Fruit fly (Drosophila melanogaster): ENCODE data around the gene RasGAP1.
"Not testable (repeated sequence)": the region's sequence is repeated elsewhere in the genome, so short reads cannot be mapped to it uniquely, and the experiment has no call there.

The RasGAP1 gene

DNA sequence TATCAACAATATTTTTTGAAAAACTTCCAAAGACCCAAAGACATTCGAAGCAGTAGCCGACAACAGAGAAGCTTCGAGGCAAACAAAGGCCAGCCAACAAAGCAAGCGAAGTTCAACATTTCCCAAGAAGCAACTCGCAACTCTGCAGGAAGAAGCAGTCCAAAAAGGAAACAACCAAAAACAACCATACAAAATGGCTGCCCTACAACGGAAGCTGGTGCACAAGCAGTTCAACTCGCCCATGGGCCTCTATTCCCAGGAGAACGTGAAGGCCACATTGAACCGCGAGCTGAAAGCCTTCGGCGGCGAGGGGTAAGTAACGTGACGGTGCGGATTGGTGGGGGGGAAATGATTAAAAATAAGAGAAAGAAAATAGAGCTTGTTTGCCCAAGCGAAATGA is 34.8 kb downstream of the RasGAP1 start:
- no peak for TF ChIP-seq h (optimal IDR thresholded peaks at IDR 0.05)
- no peak for TF ChIP-seq ttk (optimal IDR thresholded peaks at IDR 0.05)
- TF ChIP-seq Myc (optimal IDR thresholded peaks at IDR 0.05), result no peak
- no peak for TF ChIP-seq Sin3A (optimal IDR thresholded peaks at IDR 0.05)
- no peak for TF ChIP-seq psq (optimal IDR thresholded peaks at IDR 0.05)
- no peak for TF ChIP-seq insv (optimal IDR thresholded peaks at IDR 0.05)

DNA sequence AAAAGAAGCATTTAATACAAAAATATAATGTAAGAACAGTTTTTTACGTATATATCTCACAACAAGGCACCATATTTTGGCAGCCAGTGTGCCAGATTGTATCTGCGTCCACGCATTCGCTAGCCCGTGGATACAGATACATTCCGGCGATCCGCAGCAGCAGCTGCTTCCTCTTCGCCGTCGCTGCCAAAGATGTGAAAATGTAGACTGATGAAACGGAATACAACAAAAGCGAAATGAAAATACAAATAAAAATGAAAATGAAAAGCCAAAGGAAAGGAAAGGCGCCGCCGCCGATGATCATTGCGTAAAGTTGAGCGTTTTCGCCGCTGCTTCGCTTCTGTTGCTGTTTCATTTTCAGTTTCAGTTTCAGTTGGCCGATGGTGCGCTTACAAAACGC is 39.4 kb downstream of the RasGAP1 start:
- TF ChIP-seq h (optimal IDR thresholded peaks at IDR 0.05) (no peak), insv (optimal IDR thresholded peaks at IDR 0.05) (no peak), Sin3A (optimal IDR thresholded peaks at IDR 0.05) (no peak), Myc (optimal IDR thresholded peaks at IDR 0.05) (no peak), psq (optimal IDR thresholded peaks at IDR 0.05) (no peak), ttk (optimal IDR thresholded peaks at IDR 0.05) (no peak)

DNA sequence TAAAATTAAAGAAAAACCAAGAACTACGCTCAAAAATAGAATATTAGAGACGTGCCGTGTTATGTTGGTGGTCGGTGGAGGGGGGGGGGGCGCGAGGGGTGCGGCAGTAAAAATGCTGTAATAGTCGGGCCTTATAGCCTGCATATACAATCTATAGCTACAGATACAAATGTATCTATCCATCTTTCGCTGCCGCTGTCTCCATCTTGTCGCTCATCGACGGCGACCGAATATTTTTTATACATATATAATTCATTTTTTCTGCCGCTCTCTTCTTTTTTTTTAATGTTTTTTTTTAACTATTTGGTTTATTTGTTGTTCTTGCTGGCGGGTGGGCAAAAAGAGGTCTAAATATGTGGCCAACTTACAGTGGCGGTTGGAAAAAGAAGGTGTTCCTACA is 40.5 kb downstream of the RasGAP1 start:
- TF ChIP-seq psq (optimal IDR thresholded peaks at IDR 0.05), result no peak
- no peak for TF ChIP-seq ttk (optimal IDR thresholded peaks at IDR 0.05)
- TF ChIP-seq Sin3A (optimal IDR thresholded peaks at IDR 0.05), result no peak
- TF ChIP-seq insv (optimal IDR thresholded peaks at IDR 0.05), result no peak
- no peak for TF ChIP-seq h (optimal IDR thresholded peaks at IDR 0.05)
- no peak for TF ChIP-seq Myc (optimal IDR thresholded peaks at IDR 0.05)

DNA sequence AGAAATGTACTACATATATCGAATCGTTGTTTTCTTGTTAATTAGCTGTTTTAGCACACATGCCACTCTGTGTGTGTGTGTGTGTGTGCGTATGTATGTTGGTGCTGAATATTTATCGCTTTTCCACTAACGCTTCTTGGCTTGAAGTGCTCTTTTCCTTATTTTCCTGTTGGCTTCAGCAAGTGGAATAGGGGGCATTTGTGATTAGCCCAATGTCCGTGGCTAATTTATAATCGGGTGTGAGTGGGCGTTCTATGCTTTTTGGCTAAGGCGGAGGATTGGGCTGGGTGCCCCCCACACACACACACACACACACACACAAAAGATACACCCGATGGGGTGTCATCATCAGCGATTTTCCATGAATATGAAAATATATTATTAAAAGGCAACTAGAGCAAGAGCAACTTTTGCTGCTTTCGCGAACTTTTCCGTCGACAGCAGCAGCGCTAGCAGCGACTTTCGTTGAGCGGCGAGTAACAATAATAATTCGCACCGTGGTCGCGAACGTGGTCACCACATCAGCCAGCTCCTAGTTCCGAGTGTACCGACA is 41.7 kb downstream of the RasGAP1 start, which contains the start of gene CG43897:
TSS of gene CG43897 (plus strand) at position 503 of the 553 bp plus-strand sequence.
- TF ChIP-seq Myc (optimal IDR thresholded peaks at IDR 0.05) (no peak), h (optimal IDR thresholded peaks at IDR 0.05) (no peak), ttk (optimal IDR thresholded peaks at IDR 0.05) (no peak), psq (optimal IDR thresholded peaks at IDR 0.05) (no peak), Sin3A (optimal IDR thresholded peaks at IDR 0.05) (no peak), insv (optimal IDR thresholded peaks at IDR 0.05) (no peak)

DNA sequence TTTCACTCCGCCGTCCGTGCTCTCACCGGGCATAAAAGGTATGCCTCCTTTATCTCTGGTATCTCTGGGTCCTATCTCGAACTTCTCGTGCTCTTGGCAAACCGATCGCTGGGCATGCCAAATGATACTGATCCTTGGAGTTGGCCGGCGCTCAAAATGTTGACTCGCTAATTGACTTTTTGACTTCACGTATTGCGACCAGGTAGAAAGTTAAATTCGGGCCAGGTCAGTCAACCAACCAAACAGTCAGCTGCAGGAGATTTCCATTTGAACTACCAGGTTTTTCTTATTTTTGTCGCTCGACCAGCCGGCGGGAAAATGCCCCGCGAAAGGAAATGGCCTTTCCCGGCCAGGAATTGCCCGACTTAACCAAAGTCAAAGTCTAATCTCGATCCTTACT is 51.0 kb downstream of the RasGAP1 start, which contains the start of gene Ilp4:
TSS of gene Ilp4 (minus strand) at position 139 of the 400 bp plus-strand sequence.
- TF ChIP-seq insv (optimal IDR thresholded peaks at IDR 0.05) (no peak), Myc (optimal IDR thresholded peaks at IDR 0.05) (no peak), psq (optimal IDR thresholded peaks at IDR 0.05) (no peak), ttk (optimal IDR thresholded peaks at IDR 0.05) (no peak)

DNA sequence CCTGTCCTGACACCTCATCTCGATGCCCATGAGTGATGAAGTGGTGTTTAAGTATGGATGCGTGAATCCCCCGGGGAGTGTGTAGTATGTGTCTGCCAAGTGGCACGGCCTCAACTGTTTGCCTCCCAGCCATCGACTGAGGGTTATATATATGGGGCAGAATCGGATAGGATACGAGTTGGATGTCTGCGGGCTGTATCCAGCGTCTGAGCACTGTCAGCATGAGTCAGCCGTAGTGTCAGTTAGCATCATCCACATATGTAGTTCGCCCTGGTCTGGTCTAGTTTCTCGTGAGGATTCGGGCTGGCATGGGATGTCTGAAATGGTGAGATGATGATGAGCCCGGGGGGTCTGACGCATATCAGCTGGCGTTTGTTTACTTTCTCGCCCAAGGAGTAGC is 53.1 kb downstream of the RasGAP1 start, which contains the start of gene Ilp3:
TSS of gene Ilp3 (minus strand) at position 101 of the 400 bp plus-strand sequence.
- TF ChIP-seq Myc (optimal IDR thresholded peaks at IDR 0.05) (no peak), h (optimal IDR thresholded peaks at IDR 0.05) (no peak), Sin3A (optimal IDR thresholded peaks at IDR 0.05) (no peak), ttk (optimal IDR thresholded peaks at IDR 0.05) (no peak), psq (optimal IDR thresholded peaks at IDR 0.05) (no peak)

DNA sequence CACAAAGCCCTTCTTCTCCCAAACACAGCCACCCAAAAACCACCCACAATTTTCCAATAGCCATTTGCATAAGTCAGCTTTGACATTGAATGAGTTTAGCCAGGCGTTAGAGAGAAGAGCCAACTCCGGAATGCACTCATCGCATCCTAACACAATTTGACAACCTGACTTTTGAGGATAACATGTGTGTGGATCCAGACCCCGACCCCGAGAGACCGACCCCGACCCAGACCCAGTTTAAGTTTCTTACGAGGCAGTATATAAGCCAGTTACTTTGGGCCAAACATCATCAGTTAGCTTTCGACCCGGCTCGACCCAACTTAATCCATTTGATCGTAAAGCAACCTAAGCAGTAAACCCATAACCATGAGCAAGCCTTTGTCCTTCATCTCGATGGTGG is 55.7 kb downstream of the RasGAP1 start, which contains the start of gene Ilp2:
TSS of gene Ilp2 (plus strand) at position 301 of the 400 bp plus-strand sequence.
- no peak for TF ChIP-seq Myc (optimal IDR thresholded peaks at IDR 0.05)
- no peak for TF ChIP-seq psq (optimal IDR thresholded peaks at IDR 0.05)
- TF ChIP-seq h (optimal IDR thresholded peaks at IDR 0.05), result no peak
- TF ChIP-seq insv (optimal IDR thresholded peaks at IDR 0.05), result no peak
- no peak for TF ChIP-seq ttk (optimal IDR thresholded peaks at IDR 0.05)
- TF ChIP-seq Sin3A (optimal IDR thresholded peaks at IDR 0.05), result no peak

DNA sequence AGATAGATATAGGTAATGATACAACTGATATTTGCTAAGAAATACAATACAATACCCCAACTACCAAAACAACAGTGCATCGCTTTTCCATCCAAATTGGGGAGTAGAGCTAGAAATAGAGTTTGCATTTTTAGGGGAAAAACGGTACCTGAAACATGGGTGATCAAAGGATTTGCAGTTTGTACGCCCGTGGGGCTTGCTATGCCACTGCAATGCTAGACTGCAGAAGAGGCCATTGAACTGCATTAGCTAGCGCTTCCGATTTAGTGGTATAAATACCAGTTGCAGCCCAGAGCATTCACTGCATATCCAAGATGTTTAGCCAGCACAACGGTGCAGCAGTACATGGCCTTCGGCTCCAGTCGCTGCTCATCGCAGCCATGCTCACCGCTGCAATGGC is 57.0 kb downstream of the RasGAP1 start, which contains the start of gene Ilp1:
TSS of gene Ilp1 (plus strand) at position 301 of the 400 bp plus-strand sequence.
- not testable (repeated sequence) for TF ChIP-seq h, insv, Sin3A (optimal IDR thresholded peaks at IDR 0.05)

DNA sequence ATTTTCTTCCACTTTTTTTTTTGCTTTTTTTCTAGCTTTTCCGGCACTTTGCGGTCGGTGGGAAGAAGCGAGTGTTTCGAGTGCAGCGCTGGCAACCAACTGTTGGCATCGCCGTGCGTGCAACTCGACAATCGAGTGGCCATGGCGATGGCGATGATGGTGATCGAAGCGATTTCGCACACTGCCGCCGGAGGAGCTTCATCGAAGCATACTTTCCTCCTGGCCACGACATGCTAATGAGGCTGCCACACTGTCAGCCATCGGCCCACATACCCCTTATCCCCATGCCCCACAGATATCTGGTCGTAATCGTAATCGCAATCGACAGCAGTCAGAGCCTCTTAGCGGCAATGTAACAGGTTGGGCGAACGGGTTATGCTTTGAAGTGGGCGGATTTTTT is 57.5 kb downstream of the RasGAP1 start, which contains the start of gene Zasp67:
TSS of gene Zasp67 (minus strand) at position 101 of the 400 bp plus-strand sequence.
- TF ChIP-seq psq (optimal IDR thresholded peaks at IDR 0.05), result no peak
- no peak for TF ChIP-seq insv (optimal IDR thresholded peaks at IDR 0.05)
- TF ChIP-seq Sin3A (optimal IDR thresholded peaks at IDR 0.05), result no peak
- TF ChIP-seq Myc (optimal IDR thresholded peaks at IDR 0.05), result no peak
- TF ChIP-seq ttk (optimal IDR thresholded peaks at IDR 0.05), result no peak
- TF ChIP-seq h (optimal IDR thresholded peaks at IDR 0.05), result no peak

All from Kc167 (cell line).